Worm (Caenorhabditis elegans): ENCODE measurements around the gene K07H8.9.

DNA sequence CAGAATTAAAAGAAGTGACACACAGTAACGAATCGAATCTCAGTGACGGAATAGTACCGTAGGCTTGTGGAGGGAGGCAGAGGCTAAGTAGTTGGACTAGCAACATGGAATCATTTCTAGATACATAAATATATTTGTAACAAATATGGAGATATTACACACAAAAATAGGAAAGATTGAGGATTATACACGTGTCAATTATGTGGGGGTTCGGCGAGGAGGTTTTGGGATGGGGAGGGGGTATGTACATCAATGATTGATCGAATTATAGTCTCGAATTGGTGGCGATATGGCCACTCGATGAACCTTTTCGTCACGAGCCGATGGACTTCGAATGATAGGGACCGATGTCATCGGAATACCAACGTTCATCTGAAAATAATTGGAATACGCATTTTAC lies 21.1 kb upstream of the K07H8.9 start:
- TF ChIP-seq dao-5 (tag; optimal IDR thresholded peaks at IDR 0.05) (no peak), W03F9.2 (tag; optimal IDR thresholded peaks at IDR 0.05) (no peak), him-1 (tag; optimal IDR thresholded peaks at IDR 0.05) (no peak)

Measured in whole organism, L4/young adult.